Worm (Caenorhabditis elegans): ENCODE results near the gene ZK1127.3.
"Not testable (repeated sequence)": the region's sequence is repeated elsewhere in the genome, so short reads cannot be mapped to it uniquely, and the experiment has no call there.

DNA sequence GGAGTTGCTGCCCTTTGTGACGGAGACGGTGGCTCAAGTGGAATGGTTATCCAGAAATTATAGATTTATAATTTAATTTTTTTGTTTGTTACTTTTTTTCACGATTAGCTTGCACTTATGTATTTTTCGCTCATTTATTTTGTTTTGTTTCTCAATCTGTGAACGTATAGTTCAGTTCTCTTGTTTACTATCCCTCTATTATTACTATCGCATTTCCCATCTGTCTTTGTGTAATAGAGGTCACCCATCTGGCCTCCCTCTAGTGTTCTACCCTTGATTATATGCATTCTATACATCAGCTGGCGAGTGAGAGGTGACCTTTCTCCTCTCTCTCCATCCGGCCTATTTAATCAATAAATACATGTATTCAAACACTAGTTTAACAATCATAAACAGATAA is 28.9 kb downstream of the ZK1127.3 start, which contains the start of the genes T02G5.14 and T02G5.15:
- TF ChIP-seq pha-4, egl-27, hmg-11 (tag; optimal IDR thresholded peaks at IDR 0.05): not testable (repeated sequence)
